Worm (Caenorhabditis elegans) whole organism, young adult: ENCODE results near the gene ins-34.

Experiments
- B0035.1 ChIP-seq: sonication (generic microtip); optimal IDR thresholded peaks from 2 replicates; lab custom pipeline; 2016; ENCODE audit warnings: missing genetic modification characterization, mild to moderate bottlenecking, missing compliant biosample characterization, missing genotype, missing genetic modification reagents
- B0261.1 ChIP-seq: sonication (generic microtip); optimal IDR thresholded peaks from 2 replicates; lab custom pipeline; 2016; ENCODE audit warnings: mild to moderate bottlenecking, missing genetic modification characterization, moderate library complexity, missing compliant biosample characterization
- F10E7.11 ChIP-seq: sonication (generic microtip); optimal IDR thresholded peaks from 2 replicates; lab custom pipeline; 2017; ENCODE audit warnings: mild to moderate bottlenecking, missing genetic modification characterization, moderate library complexity, missing compliant biosample characterization
- F33H1.4 ChIP-seq: fragments of 200-800 bp; sonication (Bioruptor generic); IDR thresholded peaks from 2 replicates; pipeline ENCODE4 v1.3.6; 2022; ENCODE audit warnings: missing genetic modification reagents, missing genetic modification characterization, missing compliant biosample characterization
- F52B5.7 ChIP-seq: sonication (generic microtip); optimal IDR thresholded peaks from 2 replicates; lab custom pipeline; 2016; ENCODE audit warnings: mild to moderate bottlenecking, missing genetic modification characterization, missing compliant biosample characterization
- F57A8.1 ChIP-seq: fragments of 200-800 bp; sonication (Bioruptor generic); optimal IDR thresholded peaks from 2 replicates; lab custom pipeline; 2018; ENCODE audit warnings: mild to moderate bottlenecking, missing genetic modification characterization, moderate library complexity, missing compliant biosample characterization
- F57C9.4 ChIP-seq: sonication (generic microtip); optimal IDR thresholded peaks from 2 replicates; lab custom pipeline; 2017; ENCODE audit warnings: mild to moderate bottlenecking, missing genetic modification characterization, missing compliant biosample characterization
- K12H6.12 ChIP-seq: fragments of 200-800 bp; sonication (Bioruptor generic); optimal IDR thresholded peaks from 2 replicates; lab custom pipeline; 2018; ENCODE audit warnings: mild to moderate bottlenecking, missing genetic modification characterization, missing compliant biosample characterization
- T26A5.8 ChIP-seq: sonication (generic microtip); optimal IDR thresholded peaks from 2 replicates; lab custom pipeline; 2016; ENCODE audit warnings: missing genetic modification characterization, missing compliant biosample characterization
- akir-1 ChIP-seq: fragments of 200-800 bp; sonication (Bioruptor generic); optimal IDR thresholded peaks from 2 replicates; lab custom pipeline; 2018; ENCODE audit warnings: mild to moderate bottlenecking, missing genetic modification characterization, moderate library complexity, missing compliant biosample characterization
- atf-7 ChIP-seq: sonication (generic microtip); optimal IDR thresholded peaks from 2 replicates; lab custom pipeline; 2017; ENCODE audit warnings: mild to moderate bottlenecking, missing genetic modification characterization, missing compliant biosample characterization
- attf-3 ChIP-seq: fragments of 200-800 bp; sonication (Bioruptor generic); conservative IDR thresholded peaks from 2 replicates; pipeline ENCODE4 v1.3.6; 2022; ENCODE audit warnings: missing genetic modification reagents, missing genetic modification characterization, missing compliant biosample characterization
- attf-5 ChIP-seq: fragments of 200-800 bp; sonication (Bioruptor generic); optimal IDR thresholded peaks from 2 replicates; lab custom pipeline; 2018; ENCODE audit warnings: mild to moderate bottlenecking, missing genetic modification characterization, missing compliant biosample characterization
- attf-6 ChIP-seq: fragments of 200-800 bp; sonication (Bioruptor generic); IDR thresholded peaks from 2 replicates; pipeline ENCODE4 v1.3.6; 2022; ENCODE audit warnings: missing genetic modification reagents, missing genetic modification characterization, missing compliant biosample characterization
- bed-1 ChIP-seq: fragments of 200-800 bp; sonication (Bioruptor generic); IDR thresholded peaks from 2 replicates; pipeline ENCODE4 v1.3.6; 2022; ENCODE audit warnings: missing genetic modification reagents, missing genetic modification characterization, missing compliant biosample characterization
- bed-2 ChIP-seq: fragments of 200-800 bp; sonication (Bioruptor generic); IDR thresholded peaks from 2 replicates; pipeline ENCODE4 v1.3.6; 2022; ENCODE audit warnings: missing genetic modification reagents, missing genetic modification characterization, missing compliant biosample characterization
- ccch-3 ChIP-seq: fragments of 200-800 bp; sonication (Bioruptor generic); optimal IDR thresholded peaks from 2 replicates; lab custom pipeline; 2018; ENCODE audit warnings: mild to moderate bottlenecking, missing genetic modification characterization, missing compliant biosample characterization
- cebp-1 ChIP-seq, 2 experiments: fragments of 200-800 bp in 1 of 2; sonication (Bioruptor generic) in 1 of 2; sonication (generic microtip) in 1 of 2; IDR thresholded peaks in 1 of 2; optimal IDR thresholded peaks in 1 of 2; 2 replicates each; pipeline versions ENCODE4 v1.3.6 to Lab custom; 2017 to 2022; ENCODE audit warnings: missing compliant biosample characterization in 2 of 2, missing genetic modification characterization in 2 of 2, mild to moderate bottlenecking in 1 of 2, missing genetic modification reagents in 1 of 2, moderate library complexity in 1 of 2
- cebp-2 ChIP-seq: fragments of 200-800 bp; sonication (Bioruptor generic); IDR thresholded peaks from 2 replicates; pipeline ENCODE4 v1.3.6; 2022; ENCODE audit warnings: missing genetic modification characterization, missing compliant biosample characterization
- ceh-58 ChIP-seq: fragments of 200-800 bp; sonication (Bioruptor generic); IDR thresholded peaks from 2 replicates; pipeline ENCODE4 v1.3.6; 2022; ENCODE audit warnings: missing genetic modification characterization, missing compliant biosample characterization
- ceh-79 ChIP-seq: sonication (generic microtip); optimal IDR thresholded peaks from 2 replicates; lab custom pipeline; 2017; ENCODE audit warnings: mild to moderate bottlenecking, missing genetic modification characterization, missing compliant biosample characterization
- chd-7 ChIP-seq: sonication (generic microtip); optimal IDR thresholded peaks from 2 replicates; lab custom pipeline; 2016; ENCODE audit warnings: mild to moderate bottlenecking, missing genetic modification characterization, moderate library complexity, missing compliant biosample characterization
- egl-18 ChIP-seq: fragments of 200-800 bp; sonication (Bioruptor generic); IDR thresholded peaks from 2 replicates; pipeline ENCODE4 v1.3.6; 2022; ENCODE audit warnings: missing genetic modification reagents, missing genetic modification characterization, missing compliant biosample characterization
- egl-44 ChIP-seq: fragments of 200-800 bp; sonication (Bioruptor generic); IDR thresholded peaks from 2 replicates; pipeline ENCODE4 v1.3.6; 2022; ENCODE audit warnings: missing genetic modification reagents, missing genetic modification characterization, missing compliant biosample characterization
- egrh-3 ChIP-seq: fragments of 200-800 bp; sonication (Bioruptor generic); IDR thresholded peaks from 2 replicates; pipeline ENCODE4 v1.3.6; 2022; ENCODE audit warnings: missing genetic modification reagents, missing genetic modification characterization, missing compliant biosample characterization
- gei-17 ChIP-seq: fragments of 200-800 bp; sonication (Bioruptor generic); optimal IDR thresholded peaks from 2 replicates; lab custom pipeline; 2018; ENCODE audit warnings: mild to moderate bottlenecking, missing genetic modification characterization, missing compliant biosample characterization
- him-1 ChIP-seq: sonication (generic microtip); optimal IDR thresholded peaks from 2 replicates; lab custom pipeline; 2016; ENCODE audit warnings: missing genotype, missing genetic modification reagents, missing genetic modification characterization, missing compliant biosample characterization
- hsf-1 ChIP-seq: fragments of 200-800 bp; sonication (Bioruptor generic); IDR thresholded peaks from 2 replicates; pipeline ENCODE4 v1.3.6; 2022; ENCODE audit warnings: missing genetic modification reagents, missing genetic modification characterization, missing compliant biosample characterization
- lin-26 ChIP-seq: fragments of 200-800 bp; sonication (Bioruptor generic); IDR thresholded peaks from 2 replicates; pipeline ENCODE4 v1.3.6; 2022; ENCODE audit warnings: missing genetic modification reagents, missing genetic modification characterization, missing compliant biosample characterization
- lin-35 ChIP-seq, 3 experiments: fragments of 150-350 bp in 2 of 3; sonication (generic microtip) in 1 of 3; optimal IDR thresholded peaks; 2 replicates each; lab custom pipeline; 2014 to 2018; ENCODE audit warnings: missing biosample characterization in 3 of 3, missing genetic modification characterization in 3 of 3, missing genetic modification reagents in 3 of 3
- lin-54 ChIP-seq: fragments of 200-800 bp; sonication (Bioruptor generic); optimal IDR thresholded peaks from 2 replicates; lab custom pipeline; 2018; ENCODE audit warnings: mild to moderate bottlenecking, missing genetic modification characterization, missing compliant biosample characterization
- lsy-27 ChIP-seq: sonication (generic microtip); optimal IDR thresholded peaks from 2 replicates; lab custom pipeline; 2017; ENCODE audit warnings: missing genetic modification characterization, mild to moderate bottlenecking, missing compliant biosample characterization, antibody characterized with exemption, missing genotype, borderline replicate concordance; ENCODE audit not compliant: insufficient read depth
- madf-3 ChIP-seq: fragments of 200-800 bp; sonication (Bioruptor generic); IDR thresholded peaks from 2 replicates; pipeline ENCODE4 v1.3.6; 2022; ENCODE audit warnings: missing genetic modification reagents, missing genetic modification characterization, missing compliant biosample characterization
- nfya-1 ChIP-seq: sonication (generic microtip); optimal IDR thresholded peaks from 2 replicates; lab custom pipeline; 2017; ENCODE audit warnings: antibody characterized with exemption, missing compliant biosample characterization, missing genetic modification characterization, borderline replicate concordance; ENCODE audit not compliant: insufficient read depth
- nhr-80 ChIP-seq: sonication (generic microtip); optimal IDR thresholded peaks from 2 replicates; lab custom pipeline; 2016; ENCODE audit warnings: missing genetic modification characterization, missing compliant biosample characterization
- pha-4 ChIP-seq: fragments of 150-350 bp; sonication (generic microtip); optimal IDR thresholded peaks from 2 replicates; lab custom pipeline; 2014; ENCODE audit warnings: missing biosample characterization, missing genetic modification reagents, missing genetic modification characterization
- sea-2 ChIP-seq: fragments of 200-800 bp; sonication (Bioruptor generic); IDR thresholded peaks from 2 replicates; pipeline ENCODE4 v1.3.6; 2022; ENCODE audit warnings: missing genetic modification characterization, missing compliant biosample characterization
- snpc-1.3 ChIP-seq: sonication (generic microtip); optimal IDR thresholded peaks from 2 replicates; lab custom pipeline; 2017; ENCODE audit warnings: missing genetic modification characterization, mild to moderate bottlenecking, missing compliant biosample characterization, antibody characterized with exemption, moderate library complexity, missing genotype, missing genetic modification reagents; ENCODE audit not compliant: insufficient read depth
- snpc-3.4 ChIP-seq: sonication (generic microtip); optimal IDR thresholded peaks from 2 replicates; lab custom pipeline; 2017; ENCODE audit warnings: missing genetic modification characterization, mild to moderate bottlenecking, missing compliant biosample characterization, antibody characterized with exemption, moderate library complexity, missing genotype, missing genetic modification reagents
- snpc-4 ChIP-seq, 5 experiments: fragments of 150-350 bp in 1 of 5; sonication (generic microtip) in 4 of 5; optimal IDR thresholded peaks; 2 replicates each; lab custom pipeline; 2014 to 2018; ENCODE audit warnings: missing genetic modification characterization in 5 of 5, missing biosample characterization in 3 of 5, antibody characterized with exemption in 2 of 5, mild to moderate bottlenecking in 2 of 5, missing compliant biosample characterization in 2 of 5, missing genotype in 2 of 5, moderate library complexity in 2 of 5, missing genetic modification reagents in 1 of 5
- sptf-2 ChIP-seq: fragments of 200-800 bp; sonication (Bioruptor generic); optimal IDR thresholded peaks from 2 replicates; lab custom pipeline; 2018; ENCODE audit warnings: mild to moderate bottlenecking, missing genetic modification characterization, missing compliant biosample characterization
- tbp1 ChIP-seq: fragments of 200-800 bp; sonication (Bioruptor generic); optimal IDR thresholded peaks from 2 replicates; lab custom pipeline; 2018; ENCODE audit warnings: mild to moderate bottlenecking, missing genetic modification characterization, missing compliant biosample characterization
- tlf-1 ChIP-seq: fragments of 200-800 bp; sonication (Bioruptor generic); optimal IDR thresholded peaks from 2 replicates; lab custom pipeline; 2018; ENCODE audit warnings: mild to moderate bottlenecking, missing genetic modification characterization, missing compliant biosample characterization
- unc-62 ChIP-seq: fragments of 150-350 bp; optimal IDR thresholded peaks from 2 replicates; lab custom pipeline; 2014; ENCODE audit warnings: missing biosample characterization, missing genetic modification reagents, missing genetic modification characterization
- xnd-1 ChIP-seq: sonication (generic microtip); optimal IDR thresholded peaks from 2 replicates; lab custom pipeline; 2016; ENCODE audit warnings: missing genotype, missing genetic modification reagents, missing genetic modification characterization, missing compliant biosample characterization
- zfh-2 ChIP-seq: fragments of 200-800 bp; sonication (Bioruptor generic); conservative IDR thresholded peaks from 2 replicates; pipeline ENCODE4 v1.3.6; 2022; ENCODE audit warnings: missing genetic modification reagents, missing genetic modification characterization, missing compliant biosample characterization
- ztf-26 ChIP-seq: sonication (generic microtip); optimal IDR thresholded peaks from 2 replicates; lab custom pipeline; 2017; ENCODE audit warnings: missing genetic modification characterization, missing compliant biosample characterization

Gene ins-34

DNA sequence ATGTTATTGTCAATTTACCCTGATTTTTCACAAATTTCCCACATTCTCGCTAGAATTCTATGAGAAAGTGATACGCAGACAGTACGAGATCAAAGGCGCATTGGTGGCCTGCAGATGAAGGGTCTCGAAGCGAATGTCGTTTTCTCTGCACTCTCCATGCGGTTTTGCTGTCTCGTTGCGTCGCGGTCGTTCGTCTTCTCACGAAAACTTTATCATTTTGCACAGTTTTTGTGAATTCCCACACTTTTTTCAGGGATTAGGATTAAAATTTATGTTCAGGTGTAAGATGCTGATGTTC lies 35.4 kb upstream of the ins-34 start (continued):
- TF ChIP-seq lsy-27 (no peak), tbp1 (GFP tag; lab: Kevin White, UChicago) (peak; percentile 75), attf-6 (peak; percentile 93), ztf-26 (tag; lab: Kevin White, UChicago) (no peak), nfya-1 (no peak), atf-7 (tag; lab: Kevin White, UChicago) (no peak), F33H1.4 (GFP tag; lab: Robert Waterston, UW) (peak; percentile 98), akir-1 (no peak), snpc-4 (GFP tag; optimal IDR thresholded peaks at IDR 0.05; lab: Kevin White, UChicago) (peak; percentile 89), snpc-4 (tag; optimal IDR thresholded peaks at IDR 0.05; lab: Kevin White, UChicago) (peak; percentile 74 to 95 (median 92)), F52B5.7 (no peak), attf-3 (peak; percentile 51; the same call in 1 of the 2 replicates), F10E7.11 (tag; lab: Kevin White, UChicago) (no peak), sea-2 (GFP tag; lab: Robert Waterston, UW) (no peak), egrh-3 (GFP tag; lab: Robert Waterston, UW) (no peak), xnd-1 (tag; lab: Kevin White, UChicago) (peak; percentile 53), chd-7 (tag; lab: Kevin White, UChicago) (no peak), snpc-3.4 (peak; percentile 85), F57A8.1 (no peak), tlf-1 (peak; percentile 74), gei-17 (GFP tag; lab: Kevin White, UChicago) (no peak), lin-35 (GFP tag; optimal IDR thresholded peaks at IDR 0.05; lab: Kevin White, UChicago) (peak in 2 of 3 experiments; percentile 5 to 73), egl-44 (no peak), zfh-2 (GFP tag; lab: Robert Waterston, UW) (no peak), attf-5 (GFP tag; lab: Kevin White, UChicago) (peak; percentile 77), pha-4 (tag; lab: Kevin White, UChicago) (no peak), bed-1 (GFP tag; lab: Robert Waterston, UW) (no peak), K12H6.12 (tag; lab: Kevin White, UChicago) (peak; percentile 53), madf-3 (GFP tag; lab: Robert Waterston, UW) (peak; percentile 99), cebp-1 (GFP tag; IDR thresholded peaks at IDR 0.05; lab: Robert Waterston, UW) (no peak), cebp-1 (tag; optimal IDR thresholded peaks at IDR 0.05; lab: Kevin White, UChicago) (no peak), ceh-79 (no peak), lin-26 (GFP tag; lab: Robert Waterston, UW) (no peak), bed-2 (GFP tag; lab: Robert Waterston, UW) (no peak), lin-54 (peak; percentile 87), ccch-3 (GFP tag; lab: Kevin White, UChicago) (no peak), B0261.1 (tag; lab: Kevin White, UChicago) (no peak), B0035.1 (tag; lab: Kevin White, UChicago) (no peak), him-1 (tag; lab: Kevin White, UChicago) (peak; percentile 28), T26A5.8 (tag; lab: Kevin White, UChicago) (no peak), ceh-58 (no peak), hsf-1 (GFP tag; lab: Robert Waterston, UW) (peak; percentile 76), unc-62 (GFP tag; lab: Kevin White, UChicago) (no peak), nhr-80 (tag; lab: Kevin White, UChicago) (peak; percentile 17), cebp-2 (GFP tag; lab: Robert Waterston, UW) (no peak), egl-18 (GFP tag; lab: Robert Waterston, UW) (no peak), F57C9.4 (tag; lab: Kevin White, UChicago) (no peak), snpc-1.3 (tag; lab: Kevin White, UChicago) (peak; percentile 58), sptf-2 (no peak)
- TF ChIP-seq, all 124 proteins: peak for 54
